Fruit fly (Drosophila melanogaster): ENCODE data around the gene okr.

Gene okr

DNA sequence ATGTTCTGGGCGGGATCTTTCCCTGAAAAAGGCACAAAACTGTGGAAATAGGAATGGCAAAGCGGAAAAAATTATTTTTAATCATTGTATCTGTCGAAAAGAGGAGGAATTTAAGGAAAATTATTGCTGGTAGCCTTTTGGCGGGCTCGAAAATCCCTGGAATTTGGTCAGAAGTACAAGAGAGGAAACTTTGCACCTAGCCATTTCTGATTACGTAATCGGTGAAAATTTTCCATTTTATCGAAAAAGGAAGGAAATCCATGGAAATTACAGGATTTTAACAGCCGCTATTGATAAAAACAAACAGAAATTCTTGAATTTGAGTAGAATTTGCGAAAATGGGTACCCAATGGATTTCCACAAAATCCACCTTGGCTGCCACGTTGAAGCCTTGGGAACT, 5.8 kb downstream of the okr start:
- TF ChIP-seq Max (GFP tag; optimal IDR thresholded peaks at IDR 0.05) = no peak
- TF ChIP-seq Pdp1 (GFP tag; optimal IDR thresholded peaks at IDR 0.05) = peak in 1 of 2 experiments; percentile 92
- no peak for TF ChIP-seq Sox100B (GFP tag; optimal IDR thresholded peaks at IDR 0.05)
- no peak for TF ChIP-seq fd3F (GFP tag; optimal IDR thresholded peaks at IDR 0.05)

dm6 chr2L:2979091-2979490, 13.5 kb downstream of the okr start, which contains the start of gene CG9643:
TSS of gene CG9643 (minus strand) at chr2L:2979288.
- TF ChIP-seq CG14710 (tag; optimal IDR thresholded peaks at IDR 0.05) = peak; percentile 50
- TF ChIP-seq gcm (GFP tag; optimal IDR thresholded peaks at IDR 0.05) = no peak
- peak; percentile 44 for TF ChIP-seq CG13287 (GFP tag; IDR thresholded peaks at IDR 0.05; ENCODE audit: partially characterized antibody)
- no peak for TF ChIP-seq gt (GFP tag; IDR thresholded peaks at IDR 0.05)
- TF ChIP-seq crp (GFP tag; optimal IDR thresholded peaks at IDR 0.05) = peak; percentile 87 to 97
- TF ChIP-seq oc (tag; optimal IDR thresholded peaks at IDR 0.05) = no peak
- TF ChIP-seq phol (tag; optimal IDR thresholded peaks at IDR 0.05) = peak; percentile 33
- TF ChIP-seq HmgZ (tag; optimal IDR thresholded peaks at IDR 0.05) = peak; percentile 7
- TF ChIP-seq YL-1 (GFP tag; optimal IDR thresholded peaks at IDR 0.05) = peak; percentile 80
- no peak for TF ChIP-seq zfh1 (GFP tag; IDR thresholded peaks at IDR 0.05)
- no peak for TF ChIP-seq Rx (GFP tag; IDR thresholded peaks at IDR 0.05)
- TF ChIP-seq stwl (tag; optimal IDR thresholded peaks at IDR 0.05) = peak; percentile 68
- TF ChIP-seq her (GFP tag; optimal IDR thresholded peaks at IDR 0.05) = no peak
- TF ChIP-seq row (GFP tag; IDR thresholded peaks at IDR 0.05) = 0 out of 3 replicates have a peak, but pooled peaks have one; percentile 18
- TF ChIP-seq aop (GFP tag; IDR thresholded peaks at IDR 0.05) = no peak
- TF ChIP-seq stc (GFP tag; IDR thresholded peaks at IDR 0.05) = no peak
- no peak for TF ChIP-seq sens (GFP tag)
- peak; percentile 39 for TF ChIP-seq CG10267 (tag; optimal IDR thresholded peaks at IDR 0.05)
- peak; percentile 44 for TF ChIP-seq CG8924 (tag; optimal IDR thresholded peaks at IDR 0.05)
- peak; percentile 74 for TF ChIP-seq CG17186 (GFP tag; optimal IDR thresholded peaks at IDR 0.05)
- peak; percentile 20 for TF ChIP-seq Med (GFP tag)
- peak; percentile 7 for TF ChIP-seq CG13775 (GFP tag; optimal IDR thresholded peaks at IDR 0.05)
- TF ChIP-seq CHES-1-like (GFP tag; optimal IDR thresholded peaks at IDR 0.05) = no peak
- TF ChIP-seq schlank (tag; optimal IDR thresholded peaks at IDR 0.05) = no peak
- TF ChIP-seq Opbp (GFP tag; IDR thresholded peaks at IDR 0.05; ENCODE audit: partially characterized antibody) = no peak
- TF ChIP-seq CG2116 (GFP tag; optimal IDR thresholded peaks at IDR 0.05) = peak; percentile 49
- peak; percentile 64 for TF ChIP-seq CG12659 (GFP tag; optimal IDR thresholded peaks at IDR 0.05)
- peak; percentile 19 for TF ChIP-seq BEAF-32 (GFP tag; optimal IDR thresholded peaks at IDR 0.05)
- peak; percentile 83 for TF ChIP-seq pzg (GFP tag; optimal IDR thresholded peaks at IDR 0.05)
- peak; percentile 44 for TF ChIP-seq CG17829 (tag; optimal IDR thresholded peaks at IDR 0.05)
- TF ChIP-seq MESR4 (GFP tag; optimal IDR thresholded peaks at IDR 0.05) = peak; percentile 61
- TF ChIP-seq chinmo (GFP tag; IDR thresholded peaks at IDR 0.05; ENCODE audit: partially characterized antibody) = no peak
- peak; percentile 100 for TF ChIP-seq CG1603 (tag; optimal IDR thresholded peaks at IDR 0.05)
- TF ChIP-seq CG14860 (GFP tag; IDR thresholded peaks at IDR 0.05; ENCODE audit: partially characterized antibody) = no peak
- no peak for TF ChIP-seq D19B (GFP tag; optimal IDR thresholded peaks at IDR 0.05)
- TF ChIP-seq Drgx (GFP tag; IDR thresholded peaks at IDR 0.05) = no peak
- no peak for TF ChIP-seq maf-S (GFP tag; optimal IDR thresholded peaks at IDR 0.05)
- TF ChIP-seq pfk (GFP tag; optimal IDR thresholded peaks at IDR 0.05) = peak; percentile 98
- peak; percentile 47 for TF ChIP-seq CG4617 (GFP tag; optimal IDR thresholded peaks at IDR 0.05; ENCODE audit: borderline replicate concordance)
- TF ChIP-seq CG30020 (tag; optimal IDR thresholded peaks at IDR 0.05) = peak; percentile 96
- peak; percentile 73 for TF ChIP-seq E2f2 (GFP tag; IDR thresholded peaks at IDR 0.05)
- peak; percentile 14 for TF ChIP-seq Sry-δ (GFP tag; optimal IDR thresholded peaks at IDR 0.05)
- no peak for TF ChIP-seq H15 (GFP tag; IDR thresholded peaks at IDR 0.05)
- 0 out of 4 replicates have a peak, but pooled peaks have one; percentile 43 for TF ChIP-seq Dll (GFP tag; IDR thresholded peaks at IDR 0.05; ENCODE audit: partially characterized antibody)
